Worm (Caenorhabditis elegans) whole organism, L4 larva: ENCODE results near the gene Y116F11B.9.
A peak's percentile ranks its signal among the peaks of the same experiment; 100 is the strongest.

ENCODE experiments used
- F49E8.2 ChIP-seq: sonication (generic microtip); optimal IDR thresholded peaks from 2 replicates; lab custom pipeline; 2016; ENCODE audit warnings: missing compliant biosample characterization, mild to moderate bottlenecking, missing genetic modification characterization, borderline replicate concordance
- aha-1 ChIP-seq: fragments of 150-350 bp; peaks from one replicate; lab custom pipeline; 2014; ENCODE audit warnings: missing biosample characterization, missing genetic modification characterization
- aly-2 ChIP-seq: sonication (generic microtip); optimal IDR thresholded peaks from 2 replicates; lab custom pipeline; 2018; ENCODE audit warnings: missing biosample characterization, missing genetic modification characterization
- dve-1 ChIP-seq: sonication (generic microtip); optimal IDR thresholded peaks from 2 replicates; lab custom pipeline; 2017; ENCODE audit warnings: antibody characterized with exemption, mild to moderate bottlenecking, missing genetic modification characterization, missing compliant biosample characterization; ENCODE audit not compliant: insufficient read depth
- jun-1 ChIP-seq: fragments of 150-350 bp; optimal IDR thresholded peaks from 2 replicates; lab custom pipeline; 2014; ENCODE audit warnings: missing biosample characterization, missing genetic modification reagents, missing genetic modification characterization
- lin-15B ChIP-seq: fragments of 150-350 bp; sonication (generic microtip); optimal IDR thresholded peaks from 3 replicates; lab custom pipeline; 2014; ENCODE audit warnings: missing biosample characterization, missing genetic modification characterization
- mxl-2 ChIP-seq: fragments of 200-800 bp; sonication (Bioruptor generic); conservative IDR thresholded peaks from 2 replicates; pipeline ENCODE4 v1.3.6; 2022; ENCODE audit warnings: missing genetic modification reagents, missing genetic modification characterization, missing compliant biosample characterization
- nhr-237 ChIP-seq: sonication (generic microtip); optimal IDR thresholded peaks from 2 replicates; lab custom pipeline; 2017; ENCODE audit warnings: missing biosample characterization, missing genetic modification characterization
- nhr-25 ChIP-seq: sonication (generic microtip); optimal IDR thresholded peaks from 2 replicates; lab custom pipeline; 2017; ENCODE audit warnings: missing genetic modification characterization, mild to moderate bottlenecking, missing compliant biosample characterization, antibody characterized with exemption, moderate library complexity, borderline replicate concordance; ENCODE audit not compliant: insufficient read depth
- nhr-76 ChIP-seq: fragments of 150-350 bp; optimal IDR thresholded peaks from 2 replicates; lab custom pipeline; 2014; ENCODE audit warnings: missing biosample characterization, missing genetic modification characterization
- saeg-2 ChIP-seq: fragments of 200-800 bp; sonication (Bioruptor generic); IDR thresholded peaks from 2 replicates; pipeline ENCODE4 v1.3.6; 2022; ENCODE audit warnings: missing genetic modification reagents, missing genetic modification characterization, missing compliant biosample characterization
- spr-3 ChIP-seq: fragments of 200-800 bp; sonication (Bioruptor generic); optimal IDR thresholded peaks from 2 replicates; lab custom pipeline; 2018; ENCODE audit warnings: mild to moderate bottlenecking, missing genetic modification characterization, missing compliant biosample characterization

Gene Y116F11B.9

ce11 chrV:19822093-19822492 is 45.7 kb downstream of the Y116F11B.9 start, which contains the start of gene Y116F11B.17:
Gene Y116F11B.17 (minus strand): TSS chrV:19822193.
- no peak for TF ChIP-seq nhr-76 (tag; lab: Kevin White, UChicago)

ce11 chrV:19820178-19820577 is 47.6 kb downstream of the Y116F11B.9 start:
- TF ChIP-seq jun-1 (tag; lab: Kevin White, UChicago): no peak
- TF ChIP-seq aha-1: peak; percentile 56

DNA sequence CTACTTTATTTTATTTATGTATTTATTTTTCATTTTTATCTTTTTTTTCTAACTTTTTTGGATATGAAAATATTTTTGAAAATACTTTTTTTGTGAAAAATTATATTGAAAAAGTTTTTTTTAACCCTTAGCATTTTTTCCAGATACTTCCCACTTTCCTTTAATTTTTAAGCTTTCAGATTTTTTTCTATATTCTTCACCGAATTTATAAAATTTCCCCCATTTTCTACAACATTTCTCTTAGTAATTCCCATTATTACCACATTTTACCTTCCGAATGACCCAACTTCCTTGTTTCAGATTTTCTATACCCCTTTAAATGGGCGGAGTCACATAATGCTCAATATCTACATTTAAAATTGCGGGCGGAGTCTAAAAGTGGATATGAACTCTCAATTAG is 53.0 kb downstream of the Y116F11B.9 start, which contains the start of gene daf-28:
Gene daf-28, plus strand, starts transcription at position 301 of the 400 bp plus-strand sequence.
- TF ChIP-seq mxl-2 (no peak), dve-1 (tag; lab: Kevin White, UChicago) (no peak), aly-2 (no peak), nhr-237 (tag; lab: Kevin White, UChicago) (no peak), nhr-25 (no peak), saeg-2 (GFP tag; lab: Robert Waterston, UW) (no peak), F49E8.2 (tag; lab: Kevin White, UChicago) (no peak)

DNA sequence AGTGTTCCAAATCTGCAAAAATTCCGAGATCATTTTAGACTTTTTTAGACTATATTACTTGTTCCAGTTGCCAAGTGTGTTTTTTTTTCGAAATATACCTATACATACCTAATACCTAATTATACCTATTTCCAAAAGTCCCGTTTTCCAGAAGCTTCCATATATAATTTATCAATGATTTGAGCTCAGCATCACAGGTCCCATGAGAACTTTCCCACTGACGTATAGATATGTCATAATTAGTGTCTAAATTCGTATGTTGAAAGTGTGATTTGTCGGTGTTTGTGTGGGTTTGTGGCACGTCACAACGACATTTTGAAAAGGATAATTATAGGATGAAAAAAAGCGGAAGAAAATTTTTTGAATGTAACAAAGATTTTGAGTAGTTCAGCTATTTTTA is 62.2 kb downstream of the Y116F11B.9 start:
- TF ChIP-seq spr-3 (GFP tag; lab: Kevin White, UChicago) (no peak), aha-1 (peak; percentile 82), lin-15B (tag; lab: Kevin White, UChicago) (no peak)
- TF ChIP-seq, all 104 proteins: peak for 1
